Worm (Caenorhabditis elegans) whole organism, L2 larva: Measurements from ENCODE around the gene srh-63.

Experiments
- aly-2 ChIP-seq: fragments of 150-350 bp; optimal IDR thresholded peaks from 2 replicates; lab custom pipeline; 2014; ENCODE audit warnings: missing biosample characterization, missing genetic modification characterization
- ama-1 ChIP-seq: fragments of 150-350 bp; optimal IDR thresholded peaks from 2 replicates; lab custom pipeline; 2018; ENCODE audit warnings: inconsistent platforms
- crh-2 ChIP-seq: sonication (generic microtip); optimal IDR thresholded peaks from 2 replicates; lab custom pipeline; 2017; ENCODE audit warnings: missing biosample characterization, missing genetic modification characterization
- elt-1 ChIP-seq: fragments of 150-350 bp; optimal IDR thresholded peaks from 2 replicates; lab custom pipeline; 2014; ENCODE audit warnings: missing biosample characterization, missing genetic modification characterization
- elt-3 ChIP-seq: sonication (generic microtip); optimal IDR thresholded peaks from 2 replicates; lab custom pipeline; 2017; ENCODE audit warnings: missing biosample characterization, missing genetic modification characterization
- fos-1 ChIP-seq: fragments of 150-350 bp; optimal IDR thresholded peaks from 2 replicates; lab custom pipeline; 2014; ENCODE audit warnings: missing biosample characterization, missing genetic modification characterization
- nhr-10 ChIP-seq: sonication (generic microtip); optimal IDR thresholded peaks from 2 replicates; lab custom pipeline; 2017; ENCODE audit warnings: missing biosample characterization, missing genetic modification characterization
- nhr-11 ChIP-seq: fragments of 150-350 bp; optimal IDR thresholded peaks from 2 replicates; lab custom pipeline; 2014; ENCODE audit warnings: missing biosample characterization, missing genetic modification characterization
- nhr-25 ChIP-seq: fragments of 150-350 bp; sonication (generic microtip); optimal IDR thresholded peaks from 3 replicates; lab custom pipeline; 2014; ENCODE audit warnings: missing biosample characterization, missing genetic modification characterization
- skn-1 ChIP-seq: sonication (generic microtip); optimal IDR thresholded peaks from 2 replicates; lab custom pipeline; 2017; ENCODE audit warnings: missing biosample characterization, missing genetic modification characterization
- unc-39 ChIP-seq: fragments of 150-350 bp; optimal IDR thresholded peaks from 2 replicates; lab custom pipeline; 2014; ENCODE audit warnings: missing biosample characterization, missing genetic modification characterization
- unc-62 ChIP-seq: fragments of 150-350 bp; optimal IDR thresholded peaks from 2 replicates; lab custom pipeline; 2014; ENCODE audit warnings: missing biosample characterization, missing genetic modification reagents, missing genetic modification characterization
- zag-1 ChIP-seq: fragments of 150-350 bp; optimal IDR thresholded peaks from 2 replicates; lab custom pipeline; 2014; ENCODE audit warnings: missing biosample characterization, missing genetic modification characterization

DNA sequence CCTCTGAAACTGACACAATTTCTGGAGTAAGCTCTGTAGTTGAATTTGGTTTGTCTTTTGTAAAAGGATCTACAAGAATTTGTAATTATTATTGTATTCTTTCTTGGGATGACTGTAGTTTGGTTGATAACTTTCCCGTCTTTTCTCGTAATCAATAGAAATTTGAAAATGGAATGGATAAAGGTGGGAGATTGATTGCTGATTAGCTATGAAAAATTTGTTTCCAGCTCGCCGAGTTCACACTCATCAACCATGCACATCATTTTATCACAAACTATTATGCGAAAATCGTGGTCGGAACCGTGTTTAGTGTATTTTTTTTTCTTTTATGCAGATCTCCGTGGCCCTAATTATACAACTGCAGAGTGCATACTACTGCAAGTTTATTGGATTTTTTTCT is 13.2 kb downstream of the srh-63 start, which contains the start of gene T27E7.5:
- TF ChIP-seq nhr-25 (tag; lab: Kevin White, UChicago) (no peak), ama-1 (lab: Kevin White, UChicago) (no peak), unc-62 (GFP tag; lab: Kevin White, UChicago) (no peak), nhr-10 (tag; lab: Kevin White, UChicago) (no peak), elt-3 (tag; lab: Kevin White, UChicago) (no peak), nhr-11 (no peak), zag-1 (no peak), unc-39 (tag; lab: Kevin White, UChicago) (no peak), aly-2 (tag; lab: Kevin White, UChicago) (no peak), elt-1 (tag; lab: Kevin White, UChicago) (no peak), crh-2 (tag; lab: Kevin White, UChicago) (no peak), fos-1 (tag; lab: Kevin White, UChicago) (no peak), skn-1 (tag; lab: Kevin White, UChicago) (no peak)
